Worm (Caenorhabditis elegans) whole organism, L4 larva: ENCODE measurements around the gene svh-5.
A peak's percentile ranks its signal among the peaks of the same experiment; 100 is the strongest.

Experiments used
- F37D6.2 ChIP-seq: sonication (generic microtip); optimal IDR thresholded peaks from 2 replicates; lab custom pipeline; 2016; ENCODE audit warnings: mild to moderate bottlenecking, missing genetic modification characterization, missing compliant biosample characterization
- R02D3.7 ChIP-seq: fragments of 150-350 bp; sonication (generic microtip); optimal IDR thresholded peaks from 3 replicates; lab custom pipeline; 2014; ENCODE audit warnings: missing biosample characterization, missing genetic modification characterization
- T20F7.1 ChIP-seq: fragments of 200-800 bp; sonication (Bioruptor generic); optimal IDR thresholded peaks from 2 replicates; lab custom pipeline; 2018; ENCODE audit warnings: mild to moderate bottlenecking, missing genetic modification characterization, missing compliant biosample characterization
- T26A8.4 ChIP-seq: fragments of 200-800 bp; sonication (Bioruptor generic); IDR thresholded peaks from 2 replicates; pipeline ENCODE4 v1.3.6; 2022; ENCODE audit warnings: missing genetic modification characterization, missing compliant biosample characterization
- Y105C5A.15 ChIP-seq: fragments of 200-800 bp; sonication (Bioruptor generic); IDR thresholded peaks from 2 replicates; pipeline ENCODE4 v1.3.6; 2022; ENCODE audit warnings: missing genetic modification characterization, missing compliant biosample characterization
- Y5F2A.4 ChIP-seq: fragments of 200-800 bp; sonication (Bioruptor generic); optimal IDR thresholded peaks from 2 replicates; lab custom pipeline; 2018; ENCODE audit warnings: mild to moderate bottlenecking, missing genetic modification characterization, missing compliant biosample characterization
- Y75B8A.6 ChIP-seq: fragments of 200-800 bp; sonication (Bioruptor generic); IDR thresholded peaks from 2 replicates; pipeline ENCODE4 v1.3.6; 2022; ENCODE audit warnings: missing genetic modification reagents, missing genetic modification characterization, missing compliant biosample characterization
- ZK337.2 ChIP-seq: fragments of 200-800 bp; sonication (Bioruptor generic); IDR thresholded peaks from 2 replicates; pipeline ENCODE4 v1.3.6; 2022; ENCODE audit warnings: missing genetic modification reagents, missing genetic modification characterization, missing compliant biosample characterization
- aha-1 ChIP-seq: fragments of 150-350 bp; peaks from one replicate; lab custom pipeline; 2014; ENCODE audit warnings: missing biosample characterization, missing genetic modification characterization
- ceh-32 ChIP-seq: sonication (generic microtip); optimal IDR thresholded peaks from 2 replicates; lab custom pipeline; 2016; ENCODE audit warnings: mild to moderate bottlenecking, missing genetic modification characterization, missing compliant biosample characterization; ENCODE audit not compliant: poor library complexity
- cey-2 ChIP-seq: sonication (generic microtip); optimal IDR thresholded peaks from 3 replicates; lab custom pipeline; 2017; ENCODE audit warnings: missing genetic modification characterization, mild to moderate bottlenecking, missing compliant biosample characterization, antibody characterized with exemption, borderline replicate concordance; ENCODE audit not compliant: insufficient read depth
- ctbp-1 ChIP-seq: fragments of 200-800 bp; sonication (Bioruptor generic); IDR thresholded peaks from 2 replicates; pipeline ENCODE4 v1.3.6; 2022; ENCODE audit warnings: missing genetic modification reagents, missing genetic modification characterization, missing compliant biosample characterization
- daf-12 ChIP-seq: fragments of 150-350 bp; optimal IDR thresholded peaks from 2 replicates; lab custom pipeline; 2014; ENCODE audit warnings: missing biosample characterization, missing genetic modification reagents, missing genetic modification characterization
- daf-16 ChIP-seq, 3 experiments: sonication (generic microtip); optimal IDR thresholded peaks; 2 replicates each; lab custom pipeline; 2016 to 2017; ENCODE audit warnings: missing genetic modification characterization in 3 of 3, missing genetic modification reagents in 3 of 3, mild to moderate bottlenecking in 2 of 3, missing compliant biosample characterization in 2 of 3, missing biosample characterization in 1 of 3, moderate library complexity in 1 of 3
- daf-8 ChIP-seq: fragments of 200-800 bp; sonication (Bioruptor generic); IDR thresholded peaks from 2 replicates; pipeline ENCODE4 v1.3.6; 2022; ENCODE audit warnings: missing genetic modification characterization, missing compliant biosample characterization
- dmd-6 ChIP-seq: fragments of 200-800 bp; sonication (Bioruptor generic); IDR thresholded peaks from 2 replicates; pipeline ENCODE4 v1.3.6; 2022; ENCODE audit warnings: missing genetic modification reagents, missing genetic modification characterization, missing compliant biosample characterization
- dmd-8 ChIP-seq: fragments of 200-800 bp; sonication (Bioruptor generic); IDR thresholded peaks from 2 replicates; pipeline ENCODE4 v1.3.6; 2022; ENCODE audit warnings: missing genetic modification characterization, missing compliant biosample characterization
- dmd-9 ChIP-seq: fragments of 200-800 bp; sonication (Bioruptor generic); IDR thresholded peaks from 2 replicates; pipeline ENCODE4 v1.3.6; 2022; ENCODE audit warnings: missing genetic modification reagents, missing genetic modification characterization, missing compliant biosample characterization
- dpl-1 ChIP-seq: fragments of 150-350 bp; optimal IDR thresholded peaks from 2 replicates; lab custom pipeline; 2014; ENCODE audit warnings: missing biosample characterization, missing genetic modification reagents, missing genetic modification characterization
- duxl-1 ChIP-seq: sonication (generic microtip); optimal IDR thresholded peaks from 2 replicates; lab custom pipeline; 2016; ENCODE audit warnings: mild to moderate bottlenecking, missing genetic modification characterization, moderate library complexity, missing compliant biosample characterization; ENCODE audit not compliant: poor library complexity
- egl-27 ChIP-seq: sonication (generic microtip); optimal IDR thresholded peaks from 3 replicates; lab custom pipeline; 2017; ENCODE audit warnings: missing biosample characterization, missing genetic modification reagents, missing genetic modification characterization
- egl-43 ChIP-seq: fragments of 200-800 bp; sonication (Bioruptor generic); IDR thresholded peaks from 2 replicates; pipeline ENCODE4 v1.3.6; 2022; ENCODE audit warnings: missing genetic modification reagents, missing genetic modification characterization, missing compliant biosample characterization
- fos-1 ChIP-seq: fragments of 150-350 bp; optimal IDR thresholded peaks from 2 replicates; lab custom pipeline; 2014; ENCODE audit warnings: missing biosample characterization, missing genetic modification characterization
- hmg-1.1 ChIP-seq: fragments of 200-800 bp; sonication (Bioruptor generic); IDR thresholded peaks from 2 replicates; pipeline ENCODE4 v1.3.6; 2022; ENCODE audit warnings: missing genetic modification reagents, missing genetic modification characterization, missing compliant biosample characterization
- lim-7 ChIP-seq: fragments of 200-800 bp; sonication (Bioruptor generic); IDR thresholded peaks from 2 replicates; pipeline ENCODE4 v1.3.6; 2022; ENCODE audit warnings: missing genetic modification characterization, missing compliant biosample characterization
- lin-15B ChIP-seq: fragments of 150-350 bp; sonication (generic microtip); optimal IDR thresholded peaks from 3 replicates; lab custom pipeline; 2014; ENCODE audit warnings: missing biosample characterization, missing genetic modification characterization
- lin-39 ChIP-seq: fragments of 150-350 bp; optimal IDR thresholded peaks from 2 replicates; lab custom pipeline; 2014; ENCODE audit warnings: missing biosample characterization, missing genetic modification reagents, missing genetic modification characterization
- lir-3 ChIP-seq: sonication (generic microtip); optimal IDR thresholded peaks from 2 replicates; lab custom pipeline; 2016; ENCODE audit warnings: mild to moderate bottlenecking, missing genetic modification characterization, missing compliant biosample characterization
- madf-5 ChIP-seq, 2 experiments: fragments of 200-800 bp; sonication (Bioruptor generic); IDR thresholded peaks; 2 replicates each; pipeline ENCODE4 v1.3.6; 2022; ENCODE audit warnings: missing compliant biosample characterization in 2 of 2, missing genetic modification characterization in 2 of 2
- madf-9 ChIP-seq: fragments of 200-800 bp; sonication (Bioruptor generic); conservative IDR thresholded peaks from 2 replicates; pipeline ENCODE4 v1.3.6; 2022; ENCODE audit warnings: missing genetic modification reagents, missing genetic modification characterization, missing compliant biosample characterization
- mes-2 ChIP-seq: sonication (generic microtip); optimal IDR thresholded peaks from 2 replicates; lab custom pipeline; 2016; ENCODE audit warnings: missing genotype, mild to moderate bottlenecking, missing genetic modification characterization, missing compliant biosample characterization; ENCODE audit not compliant: poor library complexity, severe bottlenecking
- mxl-3 ChIP-seq: fragments of 200-800 bp; sonication (Bioruptor generic); optimal IDR thresholded peaks from 2 replicates; lab custom pipeline; 2018; ENCODE audit warnings: mild to moderate bottlenecking, missing genetic modification characterization, missing compliant biosample characterization
- nhr-10 ChIP-seq: fragments of 150-350 bp; optimal IDR thresholded peaks from 2 replicates; lab custom pipeline; 2014; ENCODE audit warnings: missing biosample characterization, missing genetic modification characterization
- nhr-102 ChIP-seq: sonication (generic microtip); optimal IDR thresholded peaks from 2 replicates; lab custom pipeline; 2016; ENCODE audit warnings: mild to moderate bottlenecking, missing genetic modification characterization, moderate library complexity, missing compliant biosample characterization
- nhr-25 ChIP-seq: sonication (generic microtip); optimal IDR thresholded peaks from 2 replicates; lab custom pipeline; 2017; ENCODE audit warnings: missing genetic modification characterization, mild to moderate bottlenecking, missing compliant biosample characterization, antibody characterized with exemption, moderate library complexity, borderline replicate concordance; ENCODE audit not compliant: insufficient read depth
- nhr-28 ChIP-seq: fragments of 150-350 bp; optimal IDR thresholded peaks from 2 replicates; lab custom pipeline; 2014; ENCODE audit warnings: missing biosample characterization, missing genetic modification characterization
- nhr-42 ChIP-seq: fragments of 200-800 bp; sonication (Bioruptor generic); IDR thresholded peaks from 2 replicates; pipeline ENCODE4 v1.3.6; 2022; ENCODE audit warnings: missing genetic modification characterization, missing compliant biosample characterization
- nhr-6 ChIP-seq: fragments of 150-350 bp; optimal IDR thresholded peaks from 2 replicates; lab custom pipeline; 2014; ENCODE audit warnings: missing biosample characterization, missing genetic modification characterization
- set-16 ChIP-seq: fragments of 200-800 bp; sonication (Bioruptor generic); IDR thresholded peaks from 2 replicates; pipeline ENCODE4 v1.3.6; 2022; ENCODE audit warnings: missing genetic modification reagents, missing genetic modification characterization, missing compliant biosample characterization
- skn-1 ChIP-seq: fragments of 150-350 bp; optimal IDR thresholded peaks from 2 replicates; lab custom pipeline; 2014; ENCODE audit warnings: missing biosample characterization, missing genetic modification characterization
- snpc-4 ChIP-seq: fragments of 150-350 bp; optimal IDR thresholded peaks from 2 replicates; lab custom pipeline; 2014; ENCODE audit warnings: missing biosample characterization, missing genetic modification characterization
- tag-97 ChIP-seq: fragments of 200-800 bp; sonication (Bioruptor generic); IDR thresholded peaks from 2 replicates; pipeline ENCODE4 v1.3.6; 2022; ENCODE audit warnings: missing genetic modification characterization, missing compliant biosample characterization
- tra-1 ChIP-seq: fragments of 200-800 bp; sonication (Bioruptor generic); IDR thresholded peaks from 2 replicates; pipeline ENCODE4 v1.3.6; 2022; ENCODE audit warnings: missing genetic modification reagents, missing genetic modification characterization, missing compliant biosample characterization
- unc-62 ChIP-seq, 3 experiments: fragments of 150-350 bp in 1 of 3; sonication (generic microtip); optimal IDR thresholded peaks in 2 of 3; peaks in 1 of 3; 1 replicate in 1 of 3; 2 replicates in 2 of 3; lab custom pipeline; 2014 to 2017; ENCODE audit warnings: missing biosample characterization in 3 of 3, missing genetic modification characterization in 3 of 3, missing genetic modification reagents in 3 of 3, missing genotype in 1 of 3
- zag-1 ChIP-seq: fragments of 150-350 bp; optimal IDR thresholded peaks from 2 replicates; lab custom pipeline; 2014; ENCODE audit warnings: missing biosample characterization, missing genetic modification characterization
- zfp-3 ChIP-seq: fragments of 200-800 bp; sonication (Bioruptor generic); conservative IDR thresholded peaks from 2 replicates; pipeline ENCODE4 v1.3.6; 2022; ENCODE audit warnings: missing genetic modification reagents, missing genetic modification characterization, missing compliant biosample characterization
- zip-11 ChIP-seq: fragments of 200-800 bp; sonication (Bioruptor generic); IDR thresholded peaks from 2 replicates; pipeline ENCODE4 v1.3.6; 2022; ENCODE audit warnings: missing genetic modification characterization, missing compliant biosample characterization
- ztf-11 ChIP-seq: fragments of 150-350 bp; optimal IDR thresholded peaks from 2 replicates; lab custom pipeline; 2014; ENCODE audit warnings: missing biosample characterization, missing genetic modification characterization
- ztf-7 ChIP-seq: fragments of 150-350 bp; optimal IDR thresholded peaks from 2 replicates; lab custom pipeline; 2014; ENCODE audit warnings: missing biosample characterization, missing genetic modification characterization

The svh-5 gene

DNA sequence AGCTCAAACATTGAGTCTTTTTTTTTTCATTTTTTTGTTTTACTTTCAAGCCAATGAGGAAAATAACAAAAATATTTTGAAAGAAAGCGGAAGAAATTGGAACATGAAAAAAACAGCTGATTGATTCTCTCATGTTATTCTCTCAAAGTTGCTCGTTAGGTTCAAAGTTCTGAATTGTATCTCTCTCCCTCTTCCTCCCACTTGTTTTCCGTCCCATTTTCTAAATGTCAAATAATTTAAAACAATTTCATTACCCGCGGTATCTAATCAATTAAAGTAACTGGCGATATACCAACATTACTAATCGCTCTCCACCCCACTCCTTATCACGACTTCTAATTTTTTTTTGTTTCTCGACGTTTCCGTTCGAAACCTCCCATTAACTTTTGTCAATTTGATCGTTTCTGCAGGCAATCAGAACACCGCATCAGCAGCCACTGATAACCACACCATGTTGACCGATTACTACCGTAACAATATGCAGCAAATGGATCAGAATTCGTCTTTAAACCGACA is 34.8 kb downstream of the svh-5 start:
- TF ChIP-seq F37D6.2 (no peak), T20F7.1 (GFP tag; lab: Kevin White, UChicago) (peak; percentile 20), egl-43 (GFP tag; lab: Robert Waterston, UW) (no peak), nhr-28 (tag; lab: Kevin White, UChicago) (peak; percentile 19), lir-3 (tag; lab: Kevin White, UChicago) (no peak), dmd-6 (GFP tag; lab: Robert Waterston, UW) (0 out of 2 replicates have a peak, but pooled peaks have one; percentile 6), daf-16 (GFP tag; optimal IDR thresholded peaks at IDR 0.05; lab: Kevin White, UChicago) (no peak), daf-16 (tag; optimal IDR thresholded peaks at IDR 0.05; lab: Kevin White, UChicago) (peak; percentile 7)

DNA sequence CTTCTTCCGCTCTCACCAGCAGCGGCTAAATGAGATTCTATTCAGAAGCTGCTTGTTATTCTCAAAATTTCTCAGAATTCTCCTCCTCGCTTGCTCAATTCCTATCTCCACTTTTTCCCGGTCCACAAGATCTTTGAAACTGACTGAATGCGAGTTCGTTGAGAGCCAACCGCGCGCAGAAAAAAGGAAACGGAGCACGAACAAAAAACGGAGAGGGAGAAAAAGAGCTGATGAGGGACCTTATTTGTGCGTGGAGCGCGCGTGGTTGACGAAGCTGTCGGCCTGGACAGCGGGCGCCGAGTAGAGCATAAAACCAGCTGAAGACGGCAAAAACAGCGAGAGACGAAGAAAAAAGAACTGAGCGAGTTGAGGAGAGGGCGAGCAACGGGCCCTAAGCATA is 35.5 kb downstream of the svh-5 start:
- TF ChIP-seq dpl-1 (GFP tag; lab: Kevin White, UChicago) (no peak), ZK337.2 (no peak), nhr-25 (tag; lab: Kevin White, UChicago) (no peak), lim-7 (GFP tag; lab: Robert Waterston, UW) (no peak), unc-62 (GFP tag; optimal IDR thresholded peaks at IDR 0.05 in 1 of 2; lab: Kevin White, UChicago) (peak in 1 of 2 experiments; percentile 55), unc-62 (tag; optimal IDR thresholded peaks at IDR 0.05; lab: Kevin White, UChicago) (no peak), zfp-3 (GFP tag; lab: Robert Waterston, UW) (no peak), egl-27 (no peak), dmd-8 (GFP tag; lab: Robert Waterston, UW) (no peak), Y75B8A.6 (no peak), duxl-1 (no peak), zag-1 (tag; lab: Kevin White, UChicago) (no peak), dmd-9 (no peak), set-16 (GFP tag; lab: Robert Waterston, UW) (peak; percentile 82), nhr-6 (tag; lab: Kevin White, UChicago) (no peak), daf-8 (GFP tag; lab: Robert Waterston, UW) (no peak), zip-11 (GFP tag; lab: Robert Waterston, UW) (no peak), lin-39 (tag; lab: Kevin White, UChicago) (no peak), ztf-11 (tag; lab: Kevin White, UChicago) (no peak), Y105C5A.15 (GFP tag; lab: Robert Waterston, UW) (no peak), T26A8.4 (0 out of 2 replicates have a peak, but pooled peaks have one; percentile 12), ztf-7 (no peak), ctbp-1 (GFP tag; lab: Robert Waterston, UW) (peak; percentile 69; the same call in 1 of the 2 replicates), tag-97 (GFP tag; lab: Robert Waterston, UW) (no peak), daf-12 (tag; lab: Kevin White, UChicago) (no peak), nhr-10 (tag; lab: Kevin White, UChicago) (no peak), snpc-4 (tag; lab: Kevin White, UChicago) (no peak), fos-1 (tag; lab: Kevin White, UChicago) (no peak), Y5F2A.4 (GFP tag; lab: Kevin White, UChicago) (no peak), ceh-32 (tag; lab: Kevin White, UChicago) (no peak), R02D3.7 (no peak), aha-1 (peak; percentile 79), mxl-3 (GFP tag; lab: Kevin White, UChicago) (no peak), lin-15B (tag; lab: Kevin White, UChicago) (no peak), madf-5 (GFP tag; IDR thresholded peaks at IDR 0.05; lab: Robert Waterston, UW) (no peak), madf-9 (GFP tag; lab: Robert Waterston, UW) (no peak), F37D6.2 (peak; percentile 65), nhr-102 (tag; lab: Kevin White, UChicago) (no peak), skn-1 (tag; lab: Kevin White, UChicago) (no peak), mes-2 (tag; lab: Kevin White, UChicago) (no peak), cey-2 (tag; lab: Kevin White, UChicago) (no peak), nhr-42 (no peak), hmg-1.1 (GFP tag; lab: Robert Waterston, UW) (peak; percentile 80), tra-1 (no peak)
